Worm (Caenorhabditis elegans): ENCODE data around the gene F36H5.4.

F36H5.4 gene

DNA sequence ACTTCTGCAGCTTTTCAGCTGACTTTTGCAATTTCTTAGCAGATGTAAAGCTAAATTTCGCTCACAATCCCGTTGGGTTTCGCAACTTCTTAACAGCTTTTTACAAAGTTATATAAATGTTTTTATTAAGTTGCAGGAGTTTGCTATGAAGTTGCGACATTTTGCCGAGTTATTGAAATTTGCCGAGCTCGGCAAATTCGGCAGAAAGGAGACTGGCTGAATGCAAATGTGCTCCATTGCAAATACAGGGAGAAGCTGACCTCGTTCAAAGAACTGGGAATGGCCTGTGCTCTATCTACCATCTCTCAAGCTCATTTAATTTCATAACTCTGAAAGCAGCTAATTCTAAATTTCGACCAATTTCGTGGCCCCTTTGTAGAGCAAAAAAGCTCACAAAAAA lies 23.1 kb downstream of the F36H5.4 start, which contains the start of gene C08F1.11:
TSS of gene C08F1.11 (minus strand) at position 101 of the 400 bp plus-strand sequence.
- TF ChIP-seq W03F9.2 (tag; optimal IDR thresholded peaks at IDR 0.05) (no peak), dao-5 (tag; optimal IDR thresholded peaks at IDR 0.05) (no peak), him-1 (tag; optimal IDR thresholded peaks at IDR 0.05) (no peak)

DNA sequence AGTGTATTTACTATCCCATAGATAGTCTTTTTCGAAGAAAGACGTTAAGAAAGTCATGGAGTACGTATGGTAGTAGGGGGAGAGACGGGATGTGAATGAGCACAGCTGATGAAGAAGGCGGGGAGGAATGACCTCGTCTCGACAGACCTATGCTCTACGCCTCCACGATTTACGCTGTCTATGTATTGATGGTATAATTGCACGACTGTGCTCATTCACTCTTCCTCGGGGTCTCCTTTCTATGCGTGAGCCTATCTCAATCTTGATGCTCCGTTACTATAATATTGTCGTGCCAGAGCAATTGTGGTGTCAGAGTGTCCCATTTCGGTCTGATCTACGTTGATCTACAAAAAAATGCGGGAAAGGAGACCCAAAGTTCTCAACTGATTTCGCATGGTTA lies 24.5 kb downstream of the F36H5.4 start, which contains the start of gene C08F1.10:
TSS of gene C08F1.10 (minus strand) at position 101 of the 400 bp plus-strand sequence.
- no peak for TF ChIP-seq W03F9.2 (tag; optimal IDR thresholded peaks at IDR 0.05)
- TF ChIP-seq dao-5 (tag; optimal IDR thresholded peaks at IDR 0.05): no peak
- no peak for TF ChIP-seq him-1 (tag; optimal IDR thresholded peaks at IDR 0.05)

DNA sequence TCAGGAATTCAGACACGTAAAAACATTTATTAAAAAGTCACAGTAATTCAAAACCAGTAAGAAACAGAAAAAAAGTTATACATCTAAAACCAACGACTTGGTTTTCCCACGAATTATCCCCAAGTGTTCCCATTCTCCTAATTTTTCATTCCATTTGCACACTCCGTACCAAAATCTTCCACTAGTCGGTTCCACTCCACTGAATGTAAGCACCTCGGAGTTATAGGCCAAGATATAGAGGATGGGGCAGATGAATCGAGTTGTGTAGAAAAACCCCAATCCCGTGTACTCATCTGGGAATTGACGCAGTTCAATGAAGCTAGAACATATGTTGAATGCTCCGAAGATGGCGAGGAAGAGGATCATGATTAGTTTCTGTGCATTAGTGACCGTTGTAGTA lies 25.5 kb downstream of the F36H5.4 start:
- TF ChIP-seq W03F9.2 (tag; optimal IDR thresholded peaks at IDR 0.05): no peak
- no peak for TF ChIP-seq dao-5 (tag; optimal IDR thresholded peaks at IDR 0.05)
- no peak for TF ChIP-seq him-1 (tag; optimal IDR thresholded peaks at IDR 0.05)

DNA sequence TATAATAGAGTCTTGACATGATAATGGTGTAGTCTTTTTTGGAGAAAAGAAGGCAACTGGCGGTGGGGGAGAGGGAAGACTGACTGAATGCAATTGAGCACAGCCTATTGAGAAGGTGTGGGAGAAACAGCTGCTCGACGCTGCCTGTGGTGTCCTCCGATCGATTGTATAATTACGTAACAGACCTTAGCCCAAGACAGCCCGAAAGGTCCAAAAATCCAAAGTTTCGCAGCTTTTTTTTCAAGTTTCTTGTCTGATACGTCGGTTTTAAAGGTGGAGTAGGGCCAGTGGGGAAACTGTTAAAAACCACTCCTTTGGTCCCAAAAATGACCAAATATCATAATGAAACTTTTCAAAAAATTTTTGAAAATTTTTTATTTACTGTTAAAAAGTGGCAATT lies 26.4 kb downstream of the F36H5.4 start, which contains the start of the genes C08F1.6 and fbxb-13:
TSS of gene C08F1.6 (minus strand) at position 101 of the 400 bp plus-strand sequence.
TSS of gene fbxb-13 (plus strand) at position 191 of the 400 bp plus-strand sequence.
- TF ChIP-seq him-1 (tag; optimal IDR thresholded peaks at IDR 0.05) (no peak), W03F9.2 (tag; optimal IDR thresholded peaks at IDR 0.05) (no peak), dao-5 (tag; optimal IDR thresholded peaks at IDR 0.05) (no peak)

DNA sequence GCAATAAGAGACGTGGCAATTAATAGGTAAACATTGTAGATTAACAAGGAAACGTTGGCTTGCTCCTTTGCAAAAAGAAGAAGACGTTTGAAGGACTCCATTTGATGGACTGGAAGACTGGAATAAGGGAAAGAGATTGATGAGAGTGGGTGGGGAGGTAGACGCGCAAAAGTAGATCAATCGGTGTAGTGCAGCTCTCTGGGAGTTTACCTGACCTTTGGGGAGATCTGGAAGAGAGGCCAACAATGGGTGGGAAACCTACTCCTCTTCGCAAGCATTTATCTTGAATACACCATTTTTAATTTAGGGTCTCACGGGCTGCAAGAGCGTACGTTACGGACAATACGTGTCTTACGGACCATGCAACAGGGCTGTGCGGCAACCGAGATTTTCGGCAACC lies 44.7 kb downstream of the F36H5.4 start, which contains the start of gene C08F1.12:
TSS of gene C08F1.12 (minus strand) at position 101 of the 400 bp plus-strand sequence.
- TF ChIP-seq dao-5 (tag; optimal IDR thresholded peaks at IDR 0.05) (no peak), W03F9.2 (tag; optimal IDR thresholded peaks at IDR 0.05) (no peak), him-1 (tag; optimal IDR thresholded peaks at IDR 0.05) (no peak)

DNA sequence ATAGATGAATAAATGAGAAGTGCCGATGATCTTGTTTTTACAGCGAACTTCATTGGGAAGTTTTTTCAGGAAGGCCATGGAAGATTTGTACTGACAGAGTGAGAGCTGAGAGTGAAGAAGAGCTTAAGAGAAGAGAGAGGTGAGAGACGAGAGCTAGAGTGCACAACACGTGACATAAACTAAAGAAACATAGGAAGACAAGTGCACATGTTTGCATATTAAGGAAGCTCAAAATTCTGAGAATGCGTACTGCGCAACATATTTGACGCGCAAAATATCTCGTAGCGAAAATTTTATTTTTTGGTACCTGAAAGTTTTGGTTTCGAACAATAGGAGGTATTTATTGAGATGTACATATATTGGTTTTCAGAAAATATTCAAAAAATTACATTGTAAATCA lies 46.6 kb downstream of the F36H5.4 start, which contains the start of gene C08F1.8:
TSS of gene C08F1.8 (minus strand) at position 101 of the 400 bp plus-strand sequence.
- no peak for TF ChIP-seq W03F9.2 (tag; optimal IDR thresholded peaks at IDR 0.05)
- TF ChIP-seq dao-5 (tag; optimal IDR thresholded peaks at IDR 0.05): no peak
- no peak for TF ChIP-seq him-1 (tag; optimal IDR thresholded peaks at IDR 0.05)

Data from whole organism, L4/young adult.